Fruit fly (Drosophila melanogaster) S2 (cell line): ENCODE measurements around the gene msn.
A peak's percentile ranks its signal among the peaks of the same experiment; 100 is the strongest.

Experiments
- CG8478 ChIP-seq: fragments of >200 bp; optimal IDR thresholded peaks from 2 replicates; lab custom pipeline; 2018
- CTCF ChIP-seq, 2 experiments: fragments of >200 bp; optimal IDR thresholded peaks; 2 replicates each; lab custom pipeline; 2018

Gene msn

dm6 chr3L:2577096-2577831, 9.1 kb downstream of the msn start:
- TF ChIP-seq CTCF (optimal IDR thresholded peaks at IDR 0.05; lab: Kevin White, UChicago) (no peak), CG8478 (lab: Kevin White, UChicago) (no peak)

dm6 chr3L:2575240-2575639, 11.1 kb downstream of the msn start:
- no peak for TF ChIP-seq CG8478 (lab: Kevin White, UChicago)
- TF ChIP-seq CTCF (optimal IDR thresholded peaks at IDR 0.05; lab: Kevin White, UChicago): no peak

- TF ChIP-seq CTCF (optimal IDR thresholded peaks at IDR 0.05; lab: Kevin White, UChicago) (no peak), CG8478 (lab: Kevin White, UChicago) (no peak)
These were observed 11.6 kb downstream of the msn start for dm6 chr3L:2574716-2575115.

DNA sequence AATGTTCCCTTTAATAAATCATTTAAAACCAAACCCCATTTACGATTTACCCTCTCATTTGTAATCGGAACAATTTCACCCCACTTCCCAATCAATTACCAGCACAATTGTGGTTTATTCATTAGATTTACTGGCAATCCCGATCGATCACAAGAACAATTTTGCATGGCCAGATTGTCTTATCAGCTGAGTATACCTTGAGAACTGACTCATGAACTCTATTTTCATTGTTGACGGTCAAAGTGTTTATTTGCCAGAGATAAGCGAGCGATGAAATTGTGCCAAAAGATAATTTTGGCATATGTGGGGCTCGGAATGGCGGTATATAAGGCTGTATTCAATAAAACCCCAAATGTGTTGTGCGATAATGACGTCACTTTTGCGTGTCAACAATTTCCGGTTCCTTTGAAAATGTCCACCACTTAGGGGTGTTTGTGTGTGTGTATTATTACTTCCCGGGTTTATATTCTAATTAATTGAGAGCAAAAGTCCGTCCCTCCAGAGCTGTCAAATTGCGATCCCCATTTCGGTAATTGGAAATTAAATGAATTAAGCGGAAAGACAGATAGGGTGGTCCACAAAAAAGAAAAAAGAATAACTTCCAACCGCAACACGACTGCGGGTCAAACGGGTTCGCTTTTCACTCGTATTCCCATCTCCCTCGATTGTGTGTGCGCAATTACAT, 13.3 kb downstream of the msn start:
- TF ChIP-seq CTCF (optimal IDR thresholded peaks at IDR 0.05; lab: Kevin White, UChicago): no peak
- no peak for TF ChIP-seq CG8478 (lab: Kevin White, UChicago)

- TF ChIP-seq CG8478 (lab: Kevin White, UChicago) (no peak), CTCF (optimal IDR thresholded peaks at IDR 0.05; lab: Kevin White, UChicago) (no peak)
These were observed 14.4 kb downstream of the msn start for dm6 chr3L:2571975-2572374.

- no peak for TF ChIP-seq CTCF (optimal IDR thresholded peaks at IDR 0.05; lab: Kevin White, UChicago)
- no peak for TF ChIP-seq CG8478 (lab: Kevin White, UChicago)
These were observed 16.0 kb downstream of the msn start for dm6 chr3L:2570269-2570723.

DNA sequence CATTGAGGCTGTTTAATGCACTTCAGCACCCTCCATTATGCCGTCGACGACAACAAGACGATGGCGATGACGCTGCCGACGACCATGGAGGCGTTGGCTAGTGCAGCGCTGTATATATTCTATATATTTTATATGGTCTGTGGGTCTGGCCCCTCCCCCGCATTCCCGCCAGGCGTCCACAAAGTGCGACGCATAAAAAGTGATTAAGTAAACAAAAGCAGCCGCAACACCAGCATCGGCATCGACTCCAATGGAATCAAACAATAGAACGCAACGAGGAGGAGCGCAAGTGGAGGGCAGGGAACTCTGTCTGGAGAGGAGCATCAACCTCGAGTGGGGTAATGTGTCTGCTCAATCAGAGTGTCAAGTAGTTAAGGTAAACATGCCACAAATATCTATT, 18.1 kb downstream of the msn start:
- no peak for TF ChIP-seq CG8478 (lab: Kevin White, UChicago)
- no peak for TF ChIP-seq CTCF (optimal IDR thresholded peaks at IDR 0.05; lab: Kevin White, UChicago)

dm6 chr3L:2567050-2567609, 19.2 kb downstream of the msn start:
- TF ChIP-seq CTCF (optimal IDR thresholded peaks at IDR 0.05; lab: Kevin White, UChicago) (no peak), CG8478 (lab: Kevin White, UChicago) (no peak)

dm6 chr3L:2566029-2566428, 20.3 kb downstream of the msn start:
- TF ChIP-seq CG8478 (lab: Kevin White, UChicago) (no peak), CTCF (optimal IDR thresholded peaks at IDR 0.05; lab: Kevin White, UChicago) (no peak)

dm6 chr3L:2555670-2556069, 30.7 kb downstream of the msn start:
- TF ChIP-seq CTCF (optimal IDR thresholded peaks at IDR 0.05; lab: Kevin White, UChicago): no peak
- no peak for TF ChIP-seq CG8478 (lab: Kevin White, UChicago)

dm6 chr3L:2554118-2554814, 32.1 kb downstream of the msn start, which contains the start of gene Spn:
Gene Spn (minus strand): TSS chr3L:2554292.
- no peak for TF ChIP-seq CG8478 (lab: Kevin White, UChicago)
- peak; percentile 42 to 55 for TF ChIP-seq CTCF (optimal IDR thresholded peaks at IDR 0.05; lab: Kevin White, UChicago)

DNA sequence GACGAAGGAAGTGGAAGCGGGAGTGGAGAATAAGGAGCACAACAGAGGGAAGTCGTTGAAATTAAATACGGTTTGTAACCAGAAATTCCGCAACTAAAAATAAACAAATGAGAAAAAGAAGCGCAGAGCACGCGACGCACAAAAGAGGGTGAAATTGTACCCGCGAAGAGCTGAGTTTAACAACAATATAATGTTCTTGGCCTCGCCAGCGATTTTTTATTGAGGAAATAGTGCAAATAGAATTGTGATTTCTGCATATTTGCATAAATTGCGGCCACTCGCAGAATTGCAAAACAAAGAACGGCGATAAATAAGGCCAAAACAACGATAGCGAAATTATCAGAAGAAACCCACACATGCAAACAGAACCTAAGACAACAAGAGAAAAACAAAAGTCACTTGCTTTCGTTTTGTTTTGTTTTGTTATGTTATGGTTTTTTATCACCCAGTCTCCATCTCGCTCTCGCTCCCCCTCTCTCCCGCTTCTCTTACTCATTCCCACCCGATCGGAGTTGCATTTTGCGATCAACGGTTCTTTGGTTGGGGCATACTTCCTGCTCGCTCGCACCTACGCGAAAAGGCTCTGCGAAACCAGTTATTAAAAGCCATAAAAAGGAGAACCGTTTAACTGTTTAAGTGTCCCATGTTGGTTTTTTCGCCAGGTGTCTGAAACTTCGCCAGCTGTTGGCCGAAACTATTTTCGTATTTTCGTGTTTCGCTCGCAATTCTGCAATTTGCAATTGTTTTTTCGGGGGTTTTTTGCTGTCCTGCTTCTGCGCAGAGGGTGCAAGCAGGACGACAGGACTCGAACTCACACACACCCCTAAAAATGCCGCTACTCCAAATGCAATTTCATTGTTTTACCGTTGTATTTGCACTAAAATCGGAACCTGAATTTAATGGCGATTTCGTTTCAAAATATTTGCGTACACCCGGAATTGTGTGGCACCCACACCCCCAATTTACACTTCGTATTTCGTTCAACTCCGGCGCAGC, 33.2 kb downstream of the msn start:
- TF ChIP-seq CG8478 (lab: Kevin White, UChicago) (no peak), CTCF (optimal IDR thresholded peaks at IDR 0.05; lab: Kevin White, UChicago) (no peak)

- no peak for TF ChIP-seq CG8478 (lab: Kevin White, UChicago)
These were observed 34.1 kb downstream of the msn start for dm6 chr3L:2552116-2552843.
